Worm (Caenorhabditis elegans) whole organism, L4 larva: ENCODE results near the gene K06A9.2.

ENCODE experiments used
- D1046.2 ChIP-seq: fragments of 200-800 bp; sonication (Bioruptor generic); IDR thresholded peaks from 2 replicates; pipeline ENCODE4 v1.3.6; 2022; ENCODE audit warnings: missing genetic modification characterization, missing compliant biosample characterization
- F10B5.3 ChIP-seq: sonication (generic microtip); optimal IDR thresholded peaks from 2 replicates; lab custom pipeline; 2016; ENCODE audit warnings: mild to moderate bottlenecking, missing genetic modification characterization, missing compliant biosample characterization
- F37D6.2 ChIP-seq: sonication (generic microtip); optimal IDR thresholded peaks from 2 replicates; lab custom pipeline; 2016; ENCODE audit warnings: mild to moderate bottlenecking, missing genetic modification characterization, missing compliant biosample characterization
- R02D3.7 ChIP-seq: fragments of 150-350 bp; sonication (generic microtip); optimal IDR thresholded peaks from 3 replicates; lab custom pipeline; 2014; ENCODE audit warnings: missing biosample characterization, missing genetic modification characterization
- T20F7.1 ChIP-seq: fragments of 200-800 bp; sonication (Bioruptor generic); optimal IDR thresholded peaks from 2 replicates; lab custom pipeline; 2018; ENCODE audit warnings: mild to moderate bottlenecking, missing genetic modification characterization, missing compliant biosample characterization
- Y105C5A.15 ChIP-seq: fragments of 200-800 bp; sonication (Bioruptor generic); IDR thresholded peaks from 2 replicates; pipeline ENCODE4 v1.3.6; 2022; ENCODE audit warnings: missing genetic modification characterization, missing compliant biosample characterization
- Y75B8A.6 ChIP-seq: fragments of 200-800 bp; sonication (Bioruptor generic); IDR thresholded peaks from 2 replicates; pipeline ENCODE4 v1.3.6; 2022; ENCODE audit warnings: missing genetic modification reagents, missing genetic modification characterization, missing compliant biosample characterization
- aha-1 ChIP-seq: fragments of 150-350 bp; peaks from one replicate; lab custom pipeline; 2014; ENCODE audit warnings: missing biosample characterization, missing genetic modification characterization
- aly-2 ChIP-seq: sonication (generic microtip); optimal IDR thresholded peaks from 2 replicates; lab custom pipeline; 2018; ENCODE audit warnings: missing biosample characterization, missing genetic modification characterization
- ceh-20 ChIP-seq: fragments of 200-800 bp; sonication (Bioruptor generic); IDR thresholded peaks from 2 replicates; pipeline ENCODE4 v1.3.6; 2022; ENCODE audit warnings: missing genetic modification reagents, missing genetic modification characterization, missing compliant biosample characterization
- ceh-32 ChIP-seq: sonication (generic microtip); optimal IDR thresholded peaks from 2 replicates; lab custom pipeline; 2016; ENCODE audit warnings: mild to moderate bottlenecking, missing genetic modification characterization, missing compliant biosample characterization; ENCODE audit not compliant: poor library complexity
- ceh-62 ChIP-seq: sonication (generic microtip); optimal IDR thresholded peaks from 2 replicates; lab custom pipeline; 2017; ENCODE audit warnings: missing biosample characterization, missing genetic modification characterization
- ces-1 ChIP-seq: fragments of 150-350 bp; sonication (generic microtip); optimal IDR thresholded peaks from 4 replicates; lab custom pipeline; 2014; ENCODE audit warnings: missing biosample characterization, missing genetic modification reagents, missing genetic modification characterization
- cey-2 ChIP-seq: sonication (generic microtip); optimal IDR thresholded peaks from 3 replicates; lab custom pipeline; 2017; ENCODE audit warnings: missing genetic modification characterization, mild to moderate bottlenecking, missing compliant biosample characterization, antibody characterized with exemption, borderline replicate concordance; ENCODE audit not compliant: insufficient read depth
- ctbp-1 ChIP-seq: fragments of 200-800 bp; sonication (Bioruptor generic); IDR thresholded peaks from 2 replicates; pipeline ENCODE4 v1.3.6; 2022; ENCODE audit warnings: missing genetic modification reagents, missing genetic modification characterization, missing compliant biosample characterization
- dmd-8 ChIP-seq: fragments of 200-800 bp; sonication (Bioruptor generic); IDR thresholded peaks from 2 replicates; pipeline ENCODE4 v1.3.6; 2022; ENCODE audit warnings: missing genetic modification characterization, missing compliant biosample characterization
- egl-27 ChIP-seq: sonication (generic microtip); optimal IDR thresholded peaks from 3 replicates; lab custom pipeline; 2017; ENCODE audit warnings: missing biosample characterization, missing genetic modification reagents, missing genetic modification characterization
- gei-8 ChIP-seq: fragments of 200-800 bp; sonication (Bioruptor generic); optimal IDR thresholded peaks from 2 replicates; lab custom pipeline; 2018; ENCODE audit warnings: mild to moderate bottlenecking, missing genetic modification characterization, missing compliant biosample characterization
- hif-1 ChIP-seq, 2 experiments: sonication (generic microtip); optimal IDR thresholded peaks; 2 replicates each; lab custom pipeline; 2016 to 2017; ENCODE audit warnings: missing compliant biosample characterization in 2 of 2, missing genetic modification characterization in 2 of 2, missing genetic modification reagents in 2 of 2, missing genotype in 2 of 2, mild to moderate bottlenecking in 1 of 2
- hlh-11 ChIP-seq: fragments of 200-800 bp; sonication (Bioruptor generic); optimal IDR thresholded peaks from 2 replicates; lab custom pipeline; 2018; ENCODE audit warnings: mild to moderate bottlenecking, missing genetic modification characterization, missing compliant biosample characterization
- hlh-30 ChIP-seq: sonication (generic microtip); optimal IDR thresholded peaks from 2 replicates; lab custom pipeline; 2017; ENCODE audit warnings: antibody characterized with exemption, mild to moderate bottlenecking, missing genetic modification characterization, missing compliant biosample characterization; ENCODE audit not compliant: insufficient read depth
- hmg-1.1 ChIP-seq: fragments of 200-800 bp; sonication (Bioruptor generic); IDR thresholded peaks from 2 replicates; pipeline ENCODE4 v1.3.6; 2022; ENCODE audit warnings: missing genetic modification reagents, missing genetic modification characterization, missing compliant biosample characterization
- jun-1 ChIP-seq: fragments of 150-350 bp; optimal IDR thresholded peaks from 2 replicates; lab custom pipeline; 2014; ENCODE audit warnings: missing biosample characterization, missing genetic modification reagents, missing genetic modification characterization
- lim-7 ChIP-seq: fragments of 200-800 bp; sonication (Bioruptor generic); IDR thresholded peaks from 2 replicates; pipeline ENCODE4 v1.3.6; 2022; ENCODE audit warnings: missing genetic modification characterization, missing compliant biosample characterization
- lin-1 ChIP-seq: fragments of 200-800 bp; sonication (Bioruptor generic); IDR thresholded peaks from 2 replicates; pipeline ENCODE4 v1.3.6; 2022; ENCODE audit warnings: missing genetic modification reagents, missing genetic modification characterization, missing compliant biosample characterization
- lin-13 ChIP-seq: fragments of 150-350 bp; optimal IDR thresholded peaks from 2 replicates; lab custom pipeline; 2014; ENCODE audit warnings: missing biosample characterization, missing genetic modification reagents, missing genetic modification characterization
- lin-38 ChIP-seq: fragments of 200-800 bp; sonication (Bioruptor generic); IDR thresholded peaks from 2 replicates; pipeline ENCODE4 v1.3.6; 2022; ENCODE audit warnings: missing genetic modification reagents, missing genetic modification characterization, missing compliant biosample characterization
- lin-39 ChIP-seq: fragments of 150-350 bp; optimal IDR thresholded peaks from 2 replicates; lab custom pipeline; 2014; ENCODE audit warnings: missing biosample characterization, missing genetic modification reagents, missing genetic modification characterization
- lir-3 ChIP-seq: sonication (generic microtip); optimal IDR thresholded peaks from 2 replicates; lab custom pipeline; 2016; ENCODE audit warnings: mild to moderate bottlenecking, missing genetic modification characterization, missing compliant biosample characterization
- madf-9 ChIP-seq: fragments of 200-800 bp; sonication (Bioruptor generic); conservative IDR thresholded peaks from 2 replicates; pipeline ENCODE4 v1.3.6; 2022; ENCODE audit warnings: missing genetic modification reagents, missing genetic modification characterization, missing compliant biosample characterization
- mes-2 ChIP-seq: sonication (generic microtip); optimal IDR thresholded peaks from 2 replicates; lab custom pipeline; 2016; ENCODE audit warnings: missing genotype, mild to moderate bottlenecking, missing genetic modification characterization, missing compliant biosample characterization; ENCODE audit not compliant: poor library complexity, severe bottlenecking
- nhr-10 ChIP-seq: fragments of 150-350 bp; optimal IDR thresholded peaks from 2 replicates; lab custom pipeline; 2014; ENCODE audit warnings: missing biosample characterization, missing genetic modification characterization
- nhr-102 ChIP-seq: sonication (generic microtip); optimal IDR thresholded peaks from 2 replicates; lab custom pipeline; 2016; ENCODE audit warnings: mild to moderate bottlenecking, missing genetic modification characterization, moderate library complexity, missing compliant biosample characterization
- nhr-237 ChIP-seq: sonication (generic microtip); optimal IDR thresholded peaks from 2 replicates; lab custom pipeline; 2017; ENCODE audit warnings: missing biosample characterization, missing genetic modification characterization
- nhr-41 ChIP-seq: fragments of 200-800 bp; sonication (Bioruptor generic); IDR thresholded peaks from 2 replicates; pipeline ENCODE4 v1.3.6; 2022; ENCODE audit warnings: missing genetic modification reagents, missing genetic modification characterization, missing compliant biosample characterization
- nhr-42 ChIP-seq: fragments of 200-800 bp; sonication (Bioruptor generic); IDR thresholded peaks from 2 replicates; pipeline ENCODE4 v1.3.6; 2022; ENCODE audit warnings: missing genetic modification characterization, missing compliant biosample characterization
- nhr-6 ChIP-seq: fragments of 150-350 bp; optimal IDR thresholded peaks from 2 replicates; lab custom pipeline; 2014; ENCODE audit warnings: missing biosample characterization, missing genetic modification characterization
- php-3 ChIP-seq: fragments of 200-800 bp; sonication (Bioruptor generic); IDR thresholded peaks from 2 replicates; pipeline ENCODE4 v1.3.6; 2022; ENCODE audit warnings: missing genetic modification reagents, missing genetic modification characterization, missing compliant biosample characterization
- set-16 ChIP-seq: fragments of 200-800 bp; sonication (Bioruptor generic); IDR thresholded peaks from 2 replicates; pipeline ENCODE4 v1.3.6; 2022; ENCODE audit warnings: missing genetic modification reagents, missing genetic modification characterization, missing compliant biosample characterization
- skn-1 ChIP-seq: fragments of 150-350 bp; optimal IDR thresholded peaks from 2 replicates; lab custom pipeline; 2014; ENCODE audit warnings: missing biosample characterization, missing genetic modification characterization
- snpc-1.2 ChIP-seq: fragments of 200-800 bp; sonication (Bioruptor generic); IDR thresholded peaks from 2 replicates; pipeline ENCODE4 v1.3.6; 2022; ENCODE audit warnings: missing genetic modification reagents, missing genetic modification characterization, missing compliant biosample characterization
- tag-97 ChIP-seq: fragments of 200-800 bp; sonication (Bioruptor generic); IDR thresholded peaks from 2 replicates; pipeline ENCODE4 v1.3.6; 2022; ENCODE audit warnings: missing genetic modification characterization, missing compliant biosample characterization
- unc-130 ChIP-seq: sonication (generic microtip); optimal IDR thresholded peaks from 2 replicates; lab custom pipeline; 2016; ENCODE audit warnings: missing genetic modification reagents, missing genetic modification characterization, missing compliant biosample characterization
- unc-62 ChIP-seq, 3 experiments: fragments of 150-350 bp in 1 of 3; sonication (generic microtip); optimal IDR thresholded peaks in 2 of 3; peaks in 1 of 3; 1 replicate in 1 of 3; 2 replicates in 2 of 3; lab custom pipeline; 2014 to 2017; ENCODE audit warnings: missing biosample characterization in 3 of 3, missing genetic modification characterization in 3 of 3, missing genetic modification reagents in 3 of 3, missing genotype in 1 of 3
- vab-7 ChIP-seq: fragments of 200-800 bp; sonication (Bioruptor generic); IDR thresholded peaks from 2 replicates; pipeline ENCODE4 v1.3.6; 2022; ENCODE audit warnings: missing genetic modification reagents, missing genetic modification characterization, missing compliant biosample characterization
- zag-1 ChIP-seq: fragments of 150-350 bp; optimal IDR thresholded peaks from 2 replicates; lab custom pipeline; 2014; ENCODE audit warnings: missing biosample characterization, missing genetic modification characterization
- zip-2 ChIP-seq: fragments of 150-350 bp; optimal IDR thresholded peaks from 2 replicates; lab custom pipeline; 2014; ENCODE audit warnings: missing biosample characterization, missing genetic modification characterization
- ztf-7 ChIP-seq: fragments of 150-350 bp; optimal IDR thresholded peaks from 2 replicates; lab custom pipeline; 2014; ENCODE audit warnings: missing biosample characterization, missing genetic modification characterization

Gene K06A9.2

ce11 chrX:1583980-1584379, 47.8 kb downstream of the K06A9.2 start:
- TF ChIP-seq skn-1 (tag; lab: Kevin White, UChicago), result no peak
- TF ChIP-seq cey-2, result no peak
- TF ChIP-seq lin-39 (tag; lab: Kevin White, UChicago), result no peak
- TF ChIP-seq vab-7, result no peak
- no peak for TF ChIP-seq nhr-41 (GFP tag; lab: Robert Waterston, UW)
- TF ChIP-seq nhr-6, result no peak
- TF ChIP-seq ceh-62 (tag; lab: Kevin White, UChicago), result no peak
- TF ChIP-seq F37D6.2 (tag; lab: Kevin White, UChicago), result no peak
- TF ChIP-seq hlh-30 (tag; lab: Kevin White, UChicago), result no peak
- no peak for TF ChIP-seq lin-13 (GFP tag; lab: Kevin White, UChicago)
- TF ChIP-seq jun-1, result no peak
- TF ChIP-seq tag-97 (GFP tag; lab: Robert Waterston, UW), result no peak
- no peak for TF ChIP-seq zag-1 (tag; lab: Kevin White, UChicago)
- TF ChIP-seq unc-62 (GFP tag; optimal IDR thresholded peaks at IDR 0.05 in 1 of 2; lab: Kevin White, UChicago), result no peak
- TF ChIP-seq unc-62 (tag; optimal IDR thresholded peaks at IDR 0.05; lab: Kevin White, UChicago), result no peak
- no peak for TF ChIP-seq hlh-11
- no peak for TF ChIP-seq php-3
- TF ChIP-seq aly-2, result no peak

DNA sequence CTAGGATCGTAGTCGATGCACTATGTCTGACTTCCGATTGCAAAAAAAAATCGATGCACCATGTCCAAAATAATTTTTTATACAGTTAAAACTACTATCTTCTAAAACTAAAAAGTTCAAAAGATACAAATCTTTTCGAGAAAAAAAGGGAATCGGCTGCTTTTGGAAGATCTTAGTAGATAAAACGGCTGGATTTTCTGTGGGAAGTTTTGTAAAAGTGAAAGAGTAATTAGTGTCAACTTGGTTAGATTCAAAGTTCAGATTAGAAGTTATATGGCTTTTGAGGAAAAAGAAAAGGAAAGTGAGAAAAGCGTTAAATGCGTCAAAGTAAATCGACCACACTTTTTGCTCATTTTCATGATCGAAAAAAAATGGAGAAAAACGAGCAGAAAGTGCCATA, 50.9 kb downstream of the K06A9.2 start:
- TF ChIP-seq lin-13 (GFP tag; lab: Kevin White, UChicago) (no peak), egl-27 (tag; lab: Kevin White, UChicago) (no peak), T20F7.1 (GFP tag; lab: Kevin White, UChicago) (no peak), unc-130 (GFP tag; lab: Kevin White, UChicago) (no peak), ces-1 (GFP tag; lab: Kevin White, UChicago) (no peak), aha-1 (tag; lab: Kevin White, UChicago) (no peak), hif-1 (tag; optimal IDR thresholded peaks at IDR 0.05; lab: Kevin White, UChicago) (no peak), D1046.2 (GFP tag; lab: Robert Waterston, UW) (no peak), snpc-1.2 (GFP tag; lab: Robert Waterston, UW) (no peak), Y105C5A.15 (no peak), nhr-237 (tag; lab: Kevin White, UChicago) (no peak), F10B5.3 (tag; lab: Kevin White, UChicago) (no peak), ztf-7 (tag; lab: Kevin White, UChicago) (no peak), lin-1 (GFP tag; lab: Robert Waterston, UW) (no peak), Y75B8A.6 (no peak), zip-2 (tag; lab: Kevin White, UChicago) (no peak), dmd-8 (GFP tag; lab: Robert Waterston, UW) (no peak), hmg-1.1 (GFP tag; lab: Robert Waterston, UW) (no peak), ceh-32 (tag; lab: Kevin White, UChicago) (no peak), nhr-10 (tag; lab: Kevin White, UChicago) (no peak)

DNA sequence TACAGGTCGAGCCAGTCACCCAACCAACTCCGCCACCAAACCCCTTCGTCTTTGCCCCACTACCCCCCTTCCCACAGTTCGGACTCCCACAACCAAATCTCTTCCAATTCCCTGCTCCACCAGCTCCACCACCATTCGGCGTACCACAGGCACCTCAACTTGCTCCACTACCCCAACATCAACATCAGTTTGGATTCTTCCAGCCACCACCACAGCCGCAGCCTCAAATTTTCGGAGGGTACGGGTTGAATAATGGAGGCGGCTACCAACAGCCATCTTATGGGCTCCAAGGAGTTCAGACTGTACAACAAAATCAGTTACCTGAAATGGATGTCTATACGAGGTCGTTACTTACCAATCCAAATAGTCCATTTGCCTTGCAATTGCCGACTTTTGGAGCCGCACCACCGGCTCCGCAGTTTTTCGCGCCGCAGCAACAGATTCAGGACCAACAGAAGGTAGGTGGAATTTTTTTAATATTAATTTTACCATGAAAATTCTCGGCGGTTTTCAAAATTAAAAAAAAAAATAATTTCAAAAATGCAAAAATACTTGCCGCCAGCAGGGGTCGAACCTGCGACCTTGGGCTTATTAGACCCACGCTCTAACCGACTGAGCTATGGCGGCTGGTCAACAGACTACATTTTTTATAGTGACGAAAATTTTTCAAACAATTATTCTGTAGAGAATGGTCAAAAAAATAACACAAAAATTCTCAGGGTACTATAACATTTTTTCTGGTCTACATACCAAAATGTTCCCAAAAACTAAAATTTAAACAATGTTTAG, 53.1 kb downstream of the K06A9.2 start:
- no peak for TF ChIP-seq nhr-42 (GFP tag; lab: Robert Waterston, UW)
- TF ChIP-seq ceh-32 (tag; lab: Kevin White, UChicago), result no peak
- no peak for TF ChIP-seq ceh-20 (GFP tag; lab: Robert Waterston, UW)
- TF ChIP-seq lin-38 (GFP tag; lab: Robert Waterston, UW), result peak; percentile 14; the same call in 1 of the 2 replicates
- TF ChIP-seq madf-9, result no peak
- TF ChIP-seq gei-8, result no peak
- TF ChIP-seq hlh-30 (tag; lab: Kevin White, UChicago), result no peak
- TF ChIP-seq lim-7 (GFP tag; lab: Robert Waterston, UW), result 0 out of 2 replicates have a peak, but pooled peaks have one; percentile 51
- no peak for TF ChIP-seq nhr-102 (tag; lab: Kevin White, UChicago)
- no peak for TF ChIP-seq lir-3 (tag; lab: Kevin White, UChicago)
- no peak for TF ChIP-seq mes-2 (tag; lab: Kevin White, UChicago)
- peak; percentile 47; the same call in 1 of the 2 replicates for TF ChIP-seq set-16 (GFP tag; lab: Robert Waterston, UW)
- no peak for TF ChIP-seq ctbp-1 (GFP tag; lab: Robert Waterston, UW)
- no peak for TF ChIP-seq R02D3.7 (tag; lab: Kevin White, UChicago)
